Fruit fly (Drosophila melanogaster): ENCODE results near the gene PVRAP.

- TF ChIP-seq CG13775 (GFP tag; optimal IDR thresholded peaks at IDR 0.05) (no peak), Oaz (GFP tag; IDR thresholded peaks at IDR 0.05) (no peak), CG4820 (GFP tag; optimal IDR thresholded peaks at IDR 0.05) (peak; percentile 27), mld (GFP tag; IDR thresholded peaks at IDR 0.05; ENCODE audit: partially characterized antibody) (no peak), aop (GFP tag; IDR thresholded peaks at IDR 0.05) (no peak), CG5953 (GFP tag; IDR thresholded peaks at IDR 0.05) (no peak)
Measured at dm6 chr3L:5952132-5952531, 44.9 kb upstream of the PVRAP start.

Data from whole organism, embryonic.